Worm (Caenorhabditis elegans): ENCODE measurements around the gene irld-8.

ce11 chrIV:8126902-8127301 is 11.3 kb downstream of the irld-8 start, which contains the start of gene ceph-41:
- no peak for TF ChIP-seq gmeb-1 (tag; optimal IDR thresholded peaks at IDR 0.05)
- no peak for TF ChIP-seq aly-2 (tag; optimal IDR thresholded peaks at IDR 0.05)
- no peak for TF ChIP-seq unc-62 (GFP tag; optimal IDR thresholded peaks at IDR 0.05)
- TF ChIP-seq nhr-77 (tag; optimal IDR thresholded peaks at IDR 0.05): no peak
- no peak for TF ChIP-seq unc-55 (GFP tag; optimal IDR thresholded peaks at IDR 0.05)

Data from whole organism, L2 larva.